Fruit fly (Drosophila melanogaster): Measurements from ENCODE around the gene CG34283.

The CG34283 gene

DNA sequence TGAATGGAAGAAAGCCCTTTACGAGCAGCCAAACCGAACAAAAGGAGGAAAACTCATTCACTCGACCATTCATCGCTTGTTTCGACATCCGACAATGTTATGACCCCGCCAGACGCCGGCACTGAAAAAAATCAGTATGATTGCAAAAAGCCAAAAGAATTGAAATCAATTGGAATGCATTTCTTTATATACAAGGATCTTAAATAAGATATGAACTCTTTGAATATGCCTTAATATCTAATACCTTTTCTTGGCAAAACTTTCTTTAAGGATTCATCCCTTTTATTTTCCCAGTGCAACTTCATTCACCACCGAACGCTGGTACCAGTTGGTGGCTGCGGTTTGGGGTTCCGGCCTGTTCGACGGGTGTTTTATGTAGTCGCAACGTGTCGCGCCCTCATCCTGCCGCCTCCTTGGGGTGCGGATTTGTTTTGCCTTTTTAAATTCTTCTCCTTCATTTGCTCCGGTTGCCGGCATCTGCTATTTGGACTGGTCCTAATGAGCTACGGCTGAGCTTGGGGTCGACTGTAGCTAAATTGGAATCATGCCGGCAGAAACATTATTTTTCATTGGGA, 2.5 kb downstream of the CG34283 start (continued):
- peak; percentile 70 for TF ChIP-seq spab (GFP tag; optimal IDR thresholded peaks at IDR 0.05)
- TF ChIP-seq acj6 (GFP tag; optimal IDR thresholded peaks at IDR 0.05): peak; percentile 56
- peak; percentile 52 for TF ChIP-seq Ets21C (GFP tag; optimal IDR thresholded peaks at IDR 0.05)
- peak; percentile 19 for TF ChIP-seq Sox15 (GFP tag; optimal IDR thresholded peaks at IDR 0.05)
- TF ChIP-seq CG31627 (GFP tag; optimal IDR thresholded peaks at IDR 0.05): peak; percentile 55
- TF ChIP-seq Ets96B (tag; optimal IDR thresholded peaks at IDR 0.05): peak; percentile 74
- peak; percentile 63 for TF ChIP-seq vri (GFP tag; optimal IDR thresholded peaks at IDR 0.05)
- TF ChIP-seq CG11902 (GFP tag; optimal IDR thresholded peaks at IDR 0.05): peak; percentile 39
- peak; percentile 91 for TF ChIP-seq Eip78C (GFP tag)
- TF ChIP-seq dsx (GFP tag; optimal IDR thresholded peaks at IDR 0.05; ENCODE audit: poor library complexity, severe bottlenecking): peak; percentile 70
- TF ChIP-seq salr (GFP tag; optimal IDR thresholded peaks at IDR 0.05): peak; percentile 6 to 37
- peak; percentile 68 for TF ChIP-seq CG6792 (GFP tag; optimal IDR thresholded peaks at IDR 0.05)

DNA sequence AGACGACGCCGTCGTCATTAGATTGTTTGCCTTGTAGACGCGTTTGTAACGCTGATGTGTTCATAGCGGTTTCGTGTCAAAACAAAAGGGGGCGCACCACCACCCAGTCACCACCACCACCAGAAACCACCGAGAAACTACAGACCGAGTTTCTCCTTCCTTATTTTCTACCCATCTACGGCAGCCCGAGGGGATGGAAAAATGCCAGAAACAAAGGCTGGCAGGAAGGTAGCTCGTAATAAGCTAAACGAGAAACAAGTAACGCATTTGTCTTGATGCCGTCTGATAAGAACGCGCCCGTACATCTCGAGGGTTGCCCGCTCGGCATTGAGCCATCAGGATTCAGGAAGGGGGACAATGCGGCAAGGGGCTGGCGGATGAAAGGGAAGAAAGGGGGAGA, 14.9 kb downstream of the CG34283 start:
- TF ChIP-seq svp (GFP tag): no peak
- TF ChIP-seq CG15336 (GFP tag; IDR thresholded peaks at IDR 0.05): no peak
- no peak for TF ChIP-seq fkh (GFP tag; optimal IDR thresholded peaks at IDR 0.05)
- no peak for TF ChIP-seq CG8632 (GFP tag; optimal IDR thresholded peaks at IDR 0.05)

- TF ChIP-seq Sox14 (GFP tag; optimal IDR thresholded peaks at IDR 0.05) (no peak), svp (GFP tag) (no peak), CG11902 (GFP tag; optimal IDR thresholded peaks at IDR 0.05) (no peak), CG3032 (tag; optimal IDR thresholded peaks at IDR 0.05) (no peak)
Measured at dm6 chr3R:18706289-18706688, 16.1 kb downstream of the CG34283 start.

- no peak for TF ChIP-seq OdsH (GFP tag; optimal IDR thresholded peaks at IDR 0.05)
Measured at dm6 chr3R:18705150-18705549, 17.2 kb downstream of the CG34283 start, which contains the start of the genes ChAT and VAChT. TSS of gene ChAT (plus strand) at chr3R:18705501. TSS of gene VAChT (plus strand) at chr3R:18705501.

DNA sequence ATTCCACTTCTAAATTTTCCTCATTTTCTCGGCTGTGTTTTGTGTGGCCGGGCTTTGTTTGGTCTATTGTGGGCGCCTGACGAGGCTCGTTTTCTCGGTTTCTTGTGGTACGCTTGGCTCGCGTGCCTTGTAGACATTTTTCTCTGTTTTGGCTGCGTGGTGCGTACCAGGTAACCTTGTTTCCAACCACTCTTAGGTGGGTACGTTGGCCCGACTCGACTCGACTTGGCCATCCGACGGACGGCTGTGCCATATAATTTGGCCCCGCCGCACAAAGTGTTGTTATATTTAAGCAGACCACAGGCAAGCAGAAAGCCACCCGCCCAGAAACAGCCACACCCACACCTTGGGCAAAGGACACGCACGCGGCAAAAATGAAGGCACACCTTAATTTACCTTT, 18.9 kb downstream of the CG34283 start:
- TF ChIP-seq Hr4 (GFP tag; optimal IDR thresholded peaks at IDR 0.05) (no peak), CG8119 (GFP tag; IDR thresholded peaks at IDR 0.05) (no peak), CG32006 (GFP tag; optimal IDR thresholded peaks at IDR 0.05) (no peak), Eip75B (GFP tag; optimal IDR thresholded peaks at IDR 0.05) (no peak), lz (GFP tag; optimal IDR thresholded peaks at IDR 0.05) (no peak), Sox14 (GFP tag; optimal IDR thresholded peaks at IDR 0.05) (no peak), CG9139 (GFP tag; optimal IDR thresholded peaks at IDR 0.05) (no peak), vri (GFP tag; optimal IDR thresholded peaks at IDR 0.05) (no peak), Eip78C (GFP tag) (no peak), Ets21C (GFP tag; optimal IDR thresholded peaks at IDR 0.05) (no peak), pdm3 (GFP tag; optimal IDR thresholded peaks at IDR 0.05) (no peak), CG11902 (GFP tag; optimal IDR thresholded peaks at IDR 0.05) (no peak), svp (GFP tag) (no peak), CG8319 (GFP tag; optimal IDR thresholded peaks at IDR 0.05) (no peak), CG10669 (GFP tag; optimal IDR thresholded peaks at IDR 0.05) (no peak), CG16779 (tag; optimal IDR thresholded peaks at IDR 0.05) (no peak), CG8632 (GFP tag; optimal IDR thresholded peaks at IDR 0.05) (no peak), Lpt (GFP tag; optimal IDR thresholded peaks at IDR 0.05) (no peak)

DNA sequence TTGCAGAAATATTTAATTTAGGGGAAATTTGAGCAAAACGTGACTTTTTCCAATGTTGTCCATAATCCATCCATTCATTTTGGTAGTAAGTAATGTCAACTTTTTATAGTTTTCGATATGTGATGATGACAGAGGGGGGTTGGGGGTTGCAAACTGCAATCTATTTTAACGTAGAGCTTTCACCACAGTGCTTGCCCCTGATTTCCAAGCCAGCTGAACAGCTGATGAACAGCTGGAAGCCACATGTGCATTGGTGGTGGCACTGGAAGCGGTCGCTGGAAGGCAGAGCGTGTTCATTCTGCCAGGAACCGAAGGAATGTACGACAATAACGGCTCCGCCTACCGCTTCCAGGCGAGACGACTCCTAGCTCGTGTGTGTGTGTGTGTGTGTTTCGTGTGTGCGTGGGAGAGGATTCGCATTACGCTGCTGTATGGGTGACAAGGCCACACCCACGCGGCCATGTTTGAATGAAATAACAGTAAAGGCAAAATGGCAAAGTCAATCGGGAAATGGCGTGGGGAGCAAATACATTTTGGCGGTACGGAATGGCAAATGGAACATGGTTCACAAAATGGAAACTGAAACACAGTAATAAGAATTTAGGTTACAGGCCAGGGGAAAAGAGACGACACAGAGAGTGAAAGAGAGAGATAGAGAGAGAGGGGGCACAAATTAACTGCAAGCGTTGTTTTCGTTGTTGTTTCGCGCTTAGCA, 23.4 kb downstream of the CG34283 start:
- TF ChIP-seq fkh (GFP tag; optimal IDR thresholded peaks at IDR 0.05): no peak
- TF ChIP-seq CG6163 (GFP tag; IDR thresholded peaks at IDR 0.05): no peak
- no peak for TF ChIP-seq Blimp-1 (GFP tag; optimal IDR thresholded peaks at IDR 0.05)
- no peak for TF ChIP-seq Ets96B (tag; optimal IDR thresholded peaks at IDR 0.05)
- no peak for TF ChIP-seq Smox (GFP tag; optimal IDR thresholded peaks at IDR 0.05)
- no peak for TF ChIP-seq CG32006 (GFP tag; optimal IDR thresholded peaks at IDR 0.05)
- no peak for TF ChIP-seq ss (GFP tag; optimal IDR thresholded peaks at IDR 0.05)
- TF ChIP-seq salr (GFP tag; optimal IDR thresholded peaks at IDR 0.05): no peak
- TF ChIP-seq cyc (GFP tag; optimal IDR thresholded peaks at IDR 0.05): no peak
- no peak for TF ChIP-seq net (GFP tag; optimal IDR thresholded peaks at IDR 0.05)
- TF ChIP-seq Lpt (GFP tag; optimal IDR thresholded peaks at IDR 0.05): no peak
- TF ChIP-seq Sox15 (GFP tag; optimal IDR thresholded peaks at IDR 0.05): no peak
- TF ChIP-seq CG8632 (GFP tag; optimal IDR thresholded peaks at IDR 0.05): no peak
